Worm (Caenorhabditis elegans): ENCODE results near the gene max-2.
A peak's percentile ranks its signal among the peaks of the same experiment; 100 is the strongest.

DNA sequence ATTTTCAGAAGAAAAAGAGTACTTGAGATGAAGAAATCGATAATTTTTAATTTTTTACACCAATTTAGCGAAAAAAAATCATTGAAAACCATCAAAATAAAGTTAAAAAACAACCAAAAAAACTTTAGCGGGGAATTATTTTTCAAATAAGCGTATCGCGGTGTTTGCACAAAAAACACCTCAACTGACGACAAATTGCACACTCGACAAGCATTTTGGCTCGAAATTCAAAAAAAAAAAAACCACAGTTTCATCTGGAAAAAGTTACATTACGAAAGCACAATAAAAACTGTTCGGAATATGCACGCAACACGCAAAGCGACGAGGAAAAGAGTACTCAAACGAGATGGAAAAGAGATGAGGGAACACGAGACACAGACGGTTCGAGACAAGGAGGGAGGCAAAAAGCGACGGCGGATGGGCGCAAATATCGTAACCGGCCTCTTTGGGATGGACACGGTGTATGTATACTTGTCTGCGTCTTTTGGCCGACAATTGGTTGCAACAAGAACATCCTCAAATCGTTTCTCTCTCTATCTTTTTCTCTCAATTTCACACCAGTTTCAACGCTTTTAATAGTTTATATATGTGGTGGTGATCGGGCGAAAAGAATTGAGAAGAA, 5.0 kb upstream of the max-2 start:
- peak; percentile 4 for TF ChIP-seq unc-62 (GFP tag; optimal IDR thresholded peaks at IDR 0.05)
- no peak for TF ChIP-seq sem-2 (GFP tag; optimal IDR thresholded peaks at IDR 0.05)
- peak; percentile 53 for TF ChIP-seq lin-13 (tag; optimal IDR thresholded peaks at IDR 0.05)
- no peak for TF ChIP-seq nhr-76 (tag; optimal IDR thresholded peaks at IDR 0.05)
- no peak for TF ChIP-seq snpc-4 (tag; optimal IDR thresholded peaks at IDR 0.05)
- peak; percentile 18 for TF ChIP-seq ces-1 (GFP tag; optimal IDR thresholded peaks at IDR 0.05)
- no peak for TF ChIP-seq elt-3 (tag; optimal IDR thresholded peaks at IDR 0.05)

Data from whole organism, mixed stage, embryonic.